Fruit fly (Drosophila melanogaster) whole organism, adult: ENCODE results near the gene Pdfr.

Experiments used
- CG7101 ChIP-seq: fragments of 200-800 bp; sonication (Bioruptor generic); optimal IDR thresholded peaks from 2 replicates; lab custom pipeline; 2018; ENCODE audit warnings: missing biosample characterization, mild to moderate bottlenecking, missing genetic modification characterization, moderate library complexity
- Crg-1 ChIP-seq: fragments of 200-800 bp; sonication (Bioruptor generic); optimal IDR thresholded peaks from 2 replicates; lab custom pipeline; 2016; ENCODE audit warnings: missing biosample characterization, missing genetic modification characterization
- bab1 ChIP-seq: fragments of 200-800 bp; sonication (Bioruptor generic); optimal IDR thresholded peaks from 3 replicates; lab custom pipeline; 2019; ENCODE audit warnings: missing biosample characterization, mild to moderate bottlenecking, missing genetic modification characterization, moderate library complexity
- cic ChIP-seq: fragments of 200-800 bp; sonication (Bioruptor generic); optimal IDR thresholded peaks from 2 replicates; lab custom pipeline; 2017; ENCODE audit warnings: missing biosample characterization, mild to moderate bottlenecking, missing genetic modification characterization, moderate library complexity
- cnc ChIP-seq, 2 experiments: fragments of >200 bp; optimal IDR thresholded peaks; 2 replicates each; lab custom pipeline; 2017
- ovo ChIP-seq: fragments of 200-800 bp; sonication (Bioruptor generic); optimal IDR thresholded peaks from 2 replicates; lab custom pipeline; 2016; ENCODE audit warnings: missing biosample characterization, missing genetic modification characterization
- pad ChIP-seq: fragments of 200-800 bp; sonication (Bioruptor generic); optimal IDR thresholded peaks from 3 replicates; lab custom pipeline; 2017; ENCODE audit warnings: missing biosample characterization, missing genetic modification characterization, mild to moderate bottlenecking, moderate library complexity, missing genetic modification reagents

DNA sequence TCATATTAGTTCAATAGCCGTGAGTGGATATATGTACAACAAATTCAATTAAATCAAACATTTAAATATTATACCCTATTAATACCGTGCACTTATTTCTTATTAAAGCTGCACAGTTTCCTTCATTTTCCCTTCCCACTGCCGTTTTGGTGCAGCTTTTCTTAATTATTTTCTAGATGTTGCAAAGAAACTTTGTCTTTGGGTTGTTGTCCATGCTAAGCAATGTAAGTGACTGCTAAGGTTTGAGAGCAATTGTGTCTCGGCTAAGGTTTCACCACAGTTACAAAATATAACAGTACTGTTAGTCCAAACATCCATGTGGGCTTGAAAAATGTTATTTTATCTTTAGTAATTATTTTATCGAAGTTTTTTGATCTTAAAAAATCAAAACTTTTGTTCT, 27.6 kb upstream of the Pdfr start:
- TF ChIP-seq Crg-1 (GFP tag; lab: Kevin White, UChicago) (no peak), bab1 (GFP tag; lab: Kevin White, UChicago) (no peak), pad (GFP tag; lab: Kevin White, UChicago) (no peak), cnc (optimal IDR thresholded peaks at IDR 0.05; lab: Kevin White, UChicago) (no peak), ovo (GFP tag; lab: Kevin White, UChicago) (no peak), cic (GFP tag; lab: Kevin White, UChicago) (no peak), CG7101 (tag; lab: Kevin White, UChicago) (no peak)
